Worm (Caenorhabditis elegans): ENCODE data around the gene H01M10.1.
A peak's percentile ranks its signal among the peaks of the same experiment; 100 is the strongest.

H01M10.1 gene

DNA sequence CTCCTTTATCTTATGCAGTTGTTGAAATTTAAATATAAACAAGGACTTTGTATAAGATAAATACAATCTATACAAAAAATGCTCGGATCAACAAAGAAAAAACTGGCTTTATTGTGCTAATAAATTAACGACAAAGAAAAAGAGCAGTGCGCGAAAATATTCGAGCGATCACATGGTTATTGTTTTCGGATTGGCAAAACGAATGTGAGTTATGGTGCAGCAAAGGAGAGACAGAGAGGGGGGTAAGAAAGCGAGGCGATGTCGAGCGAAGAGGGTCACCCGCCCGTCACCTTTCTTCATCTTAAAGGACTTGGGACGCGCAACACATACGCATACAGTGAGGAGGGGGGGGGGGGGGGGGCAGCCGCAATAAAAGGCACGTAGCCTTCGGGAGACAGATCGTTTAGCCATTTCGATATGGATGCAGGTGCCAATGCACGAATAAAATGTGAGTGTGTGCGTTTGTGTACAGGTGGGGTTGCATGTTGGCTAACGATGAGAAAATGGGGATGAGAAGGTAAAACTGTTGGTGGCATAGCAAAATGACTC is 2.8 kb upstream of the H01M10.1 start (continued):
- TF ChIP-seq Y5F2A.4 (GFP tag; optimal IDR thresholded peaks at IDR 0.05) = no peak
- TF ChIP-seq nhr-10 (tag; optimal IDR thresholded peaks at IDR 0.05) = no peak
- no peak for TF ChIP-seq mdt-29 (GFP tag; IDR thresholded peaks at IDR 0.05)
- 0 out of 2 replicates have a peak, but pooled peaks have one; percentile 6 for TF ChIP-seq ceh-44 (GFP tag; IDR thresholded peaks at IDR 0.05)

DNA sequence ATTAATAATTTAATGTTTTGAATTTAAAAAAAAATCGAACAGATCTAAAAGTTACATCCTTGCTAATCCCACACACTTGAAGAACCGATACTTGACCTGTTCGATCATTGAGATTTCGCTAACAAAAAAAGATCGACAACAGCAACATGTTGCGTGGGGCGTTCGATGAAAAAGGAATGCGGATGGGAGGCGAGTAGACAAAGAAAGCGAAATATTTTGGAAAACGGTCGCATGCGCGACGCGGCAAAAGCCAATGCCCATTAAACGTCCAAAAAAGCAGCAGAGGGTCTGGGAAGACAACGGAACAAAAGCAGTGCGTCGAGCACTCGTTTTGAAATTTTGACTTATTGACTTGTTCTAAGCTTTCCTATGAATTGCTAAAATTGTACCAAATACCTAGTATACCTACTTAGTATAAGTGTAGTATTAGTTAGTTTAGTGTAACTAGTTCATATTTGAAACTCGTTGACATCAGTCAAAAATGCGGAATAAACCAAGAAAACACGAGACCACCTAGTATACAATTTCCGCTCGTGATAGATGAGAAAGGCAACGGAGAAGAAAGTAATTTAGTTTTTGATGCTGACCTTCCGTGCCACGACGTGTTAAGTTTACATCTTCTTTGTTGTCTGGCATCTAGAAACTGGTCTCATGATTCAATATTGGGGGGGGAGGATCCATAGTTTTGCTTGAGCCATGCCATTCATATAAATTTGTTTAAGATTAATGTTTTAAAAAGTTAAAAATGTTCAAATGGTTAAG is 1.6 kb upstream of the H01M10.1 start:
- TF ChIP-seq lin-1 (GFP tag; IDR thresholded peaks at IDR 0.05) (no peak), unc-62 (GFP tag; optimal IDR thresholded peaks at IDR 0.05 in 1 of 2) (peak in 1 of 2 experiments; percentile 92), unc-62 (tag; optimal IDR thresholded peaks at IDR 0.05) (no peak), zfp-3 (GFP tag; conservative IDR thresholded peaks at IDR 0.05) (no peak), nhr-28 (tag; optimal IDR thresholded peaks at IDR 0.05) (peak; percentile 9), snpc-4 (tag; optimal IDR thresholded peaks at IDR 0.05) (no peak), nhr-11 (tag; optimal IDR thresholded peaks at IDR 0.05) (peak; percentile 6), daf-12 (tag; optimal IDR thresholded peaks at IDR 0.05) (no peak), hmg-1.1 (GFP tag; IDR thresholded peaks at IDR 0.05) (0 out of 2 replicates have a peak, but pooled peaks have one; percentile 29), nhr-6 (tag; optimal IDR thresholded peaks at IDR 0.05) (no peak), Y48G9A.11 (GFP tag; IDR thresholded peaks at IDR 0.05) (no peak), aha-1 (tag) (peak; percentile 90), D1046.2 (GFP tag; IDR thresholded peaks at IDR 0.05) (no peak), arid-1 (GFP tag; conservative IDR thresholded peaks at IDR 0.05) (no peak), hlh-30 (tag; optimal IDR thresholded peaks at IDR 0.05; ENCODE audit: insufficient read depth) (peak; percentile 79), mes-2 (tag; optimal IDR thresholded peaks at IDR 0.05; ENCODE audit: poor library complexity, severe bottlenecking) (no peak), nhr-77 (tag; optimal IDR thresholded peaks at IDR 0.05) (no peak), dpl-1 (GFP tag; optimal IDR thresholded peaks at IDR 0.05) (no peak), pha-4 (GFP tag; IDR thresholded peaks at IDR 0.05) (no peak), pha-4 (tag; optimal IDR thresholded peaks at IDR 0.05) (no peak), tra-1 (GFP tag; IDR thresholded peaks at IDR 0.05) (no peak)

DNA sequence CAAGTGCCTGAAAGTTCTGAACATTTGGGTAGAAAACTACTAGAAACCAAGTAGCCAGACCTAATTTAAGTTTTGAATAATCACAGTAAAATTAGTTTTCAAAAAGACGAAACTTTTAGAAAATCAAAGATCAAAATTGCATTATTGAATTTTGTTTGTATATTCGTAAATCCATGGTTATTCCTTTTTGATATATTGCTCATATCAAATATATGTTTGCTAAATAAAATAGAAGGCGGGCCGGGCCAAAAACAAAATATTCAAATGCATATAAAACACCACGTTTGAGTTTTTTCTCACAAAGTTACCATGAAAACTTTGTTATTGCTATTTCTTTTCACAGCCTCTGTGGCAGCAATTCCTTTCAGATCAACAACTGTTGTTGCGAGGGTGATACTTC is 2.9 kb downstream of the H01M10.1 start, which contains the start of gene ttr-42:
ttr-42 (plus strand) TSS at position 301 of the 400 bp plus-strand sequence.
- TF ChIP-seq fos-1 (tag; optimal IDR thresholded peaks at IDR 0.05) (no peak), lir-3 (tag; optimal IDR thresholded peaks at IDR 0.05) (no peak), dmd-6 (GFP tag; IDR thresholded peaks at IDR 0.05) (no peak), aly-2 (tag; optimal IDR thresholded peaks at IDR 0.05) (no peak), F37D6.2 (tag; optimal IDR thresholded peaks at IDR 0.05) (no peak)

DNA sequence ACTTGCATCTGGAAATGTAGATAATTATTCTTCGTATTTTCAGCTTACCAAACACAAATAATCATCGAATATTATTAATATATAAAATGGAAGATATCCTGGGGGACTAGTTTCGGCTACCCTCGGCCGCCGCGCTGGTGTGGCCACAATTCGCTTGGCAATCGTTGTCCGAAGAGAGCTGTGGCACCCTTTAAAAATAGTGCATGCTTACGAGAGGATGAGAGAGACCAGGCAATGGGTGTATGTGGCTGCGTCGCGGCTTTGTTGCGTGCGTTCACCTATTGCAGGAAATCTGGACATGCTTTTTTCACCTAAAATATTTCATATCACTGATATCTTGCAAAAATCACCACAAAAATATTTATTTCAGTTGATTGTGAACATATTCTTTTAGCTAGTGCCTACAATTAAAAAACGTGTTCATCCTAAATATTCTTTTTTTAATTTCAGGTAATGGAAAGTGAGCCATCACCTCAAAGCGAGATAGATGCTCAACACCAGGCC is 7.7 kb downstream of the H01M10.1 start, which contains the start of the genes ccd-5 and F52H2.1:
ccd-5 (minus strand) TSS at position 8 of the 504 bp plus-strand sequence.
F52H2.1 (plus strand) TSS at position 454 of the 504 bp plus-strand sequence.
- no peak for TF ChIP-seq fkh-10 (GFP tag; optimal IDR thresholded peaks at IDR 0.05)
- no peak for TF ChIP-seq php-3 (GFP tag; IDR thresholded peaks at IDR 0.05)
- TF ChIP-seq mes-2 (tag; optimal IDR thresholded peaks at IDR 0.05; ENCODE audit: poor library complexity, severe bottlenecking) = peak; percentile 75
- TF ChIP-seq hif-1 (tag; optimal IDR thresholded peaks at IDR 0.05) = peak in 1 of 2 experiments; percentile 4
- no peak for TF ChIP-seq ztf-7 (tag; optimal IDR thresholded peaks at IDR 0.05)
- TF ChIP-seq hmg-1.1 (GFP tag; IDR thresholded peaks at IDR 0.05) = peak; percentile 42; the same call in 1 of the 2 replicates
- peak in 1 of 2 experiments; percentile 59 for TF ChIP-seq unc-62 (GFP tag; optimal IDR thresholded peaks at IDR 0.05 in 1 of 2)
- TF ChIP-seq unc-62 (tag; optimal IDR thresholded peaks at IDR 0.05) = no peak
- no peak for TF ChIP-seq egl-27 (tag; optimal IDR thresholded peaks at IDR 0.05)
